Worm (Caenorhabditis elegans): ENCODE data around the gene C50F4.8.

- no peak for TF ChIP-seq ceh-28 (tag; optimal IDR thresholded peaks at IDR 0.05)
- no peak for TF ChIP-seq pqm-1 (tag; optimal IDR thresholded peaks at IDR 0.05)
- TF ChIP-seq pha-4 (tag; optimal IDR thresholded peaks at IDR 0.05), result no peak
- TF ChIP-seq nhr-76 (tag; optimal IDR thresholded peaks at IDR 0.05), result no peak
- TF ChIP-seq snpc-4 (tag; optimal IDR thresholded peaks at IDR 0.05), result no peak
- TF ChIP-seq egl-27 (tag; optimal IDR thresholded peaks at IDR 0.05), result no peak
- no peak for TF ChIP-seq nhr-77 (tag; optimal IDR thresholded peaks at IDR 0.05)
- TF ChIP-seq ama-1 (optimal IDR thresholded peaks at IDR 0.05), result no peak
- TF ChIP-seq mdl-1 (tag; optimal IDR thresholded peaks at IDR 0.05), result no peak
- no peak for TF ChIP-seq skn-1 (tag; optimal IDR thresholded peaks at IDR 0.05)
Observed at ce11 chrV:9531477-9531876, 12.8 kb upstream of the C50F4.8 start, which contains the start of the genes C50F4.10 and pfk-1.2.
